Worm (Caenorhabditis elegans): Measurements from ENCODE around the gene cash-1.
A peak's percentile ranks its signal among the peaks of the same experiment; 100 is the strongest.

Gene cash-1

DNA sequence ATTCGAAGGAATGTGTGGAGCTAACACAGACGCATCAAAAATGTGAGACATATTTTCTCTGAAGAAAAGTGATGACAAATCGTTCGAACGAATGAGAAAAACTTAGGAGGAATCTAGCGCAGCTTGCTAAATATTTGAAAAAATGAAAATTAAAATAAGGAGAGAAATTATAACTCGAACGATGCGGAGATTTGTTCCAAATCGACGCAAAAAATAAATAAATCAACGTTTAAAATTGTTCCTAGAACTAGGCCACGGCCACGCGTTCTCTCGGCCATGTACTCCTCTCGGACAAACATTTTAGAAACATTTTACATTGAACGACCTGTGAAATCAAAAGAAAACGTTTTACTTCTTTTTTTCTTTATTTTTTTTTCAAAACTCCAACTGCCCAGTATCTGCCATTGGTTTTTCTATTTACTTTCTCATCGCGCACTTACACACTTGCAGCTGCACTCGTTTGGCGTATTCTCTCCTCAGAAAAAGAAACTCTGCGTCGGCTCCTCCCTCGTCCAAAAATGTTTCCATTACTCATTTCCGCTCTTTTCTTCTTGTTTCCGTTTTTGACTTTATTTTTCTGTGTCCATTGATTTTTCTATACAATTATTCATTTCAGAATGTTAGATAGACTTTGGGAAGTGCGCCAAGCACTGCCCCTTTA is 41.8 kb upstream of the cash-1 start, which contains the start of the genes gna-1 and B0024.13 (continued):
- TF ChIP-seq F39B2.1 (GFP tag; IDR thresholded peaks at IDR 0.05) (no peak), B0019.2 (GFP tag; conservative IDR thresholded peaks at IDR 0.05) (no peak), ceh-40 (GFP tag; IDR thresholded peaks at IDR 0.05) (peak; percentile 70; the same call in 1 of the 2 replicates), snpc-4 (GFP tag; optimal IDR thresholded peaks at IDR 0.05) (no peak), snpc-4 (tag; optimal IDR thresholded peaks at IDR 0.05) (peak in 2 of 4 experiments; percentile 10 to 39), hlh-12 (tag; optimal IDR thresholded peaks at IDR 0.05) (no peak), C17E4.6 (GFP tag; IDR thresholded peaks at IDR 0.05) (no peak), cebp-2 (GFP tag; IDR thresholded peaks at IDR 0.05) (no peak), Y79H2A.3 (GFP tag; conservative IDR thresholded peaks at IDR 0.05) (no peak), attf-6 (GFP tag; IDR thresholded peaks at IDR 0.05) (no peak), him-1 (tag; optimal IDR thresholded peaks at IDR 0.05) (no peak), Y53F4B.3 (GFP tag; IDR thresholded peaks at IDR 0.05) (no peak), nfya-1 (tag; optimal IDR thresholded peaks at IDR 0.05; ENCODE audit: borderline replicate concordance, insufficient read depth) (no peak), lag-1 (GFP tag; IDR thresholded peaks at IDR 0.05) (no peak), sea-2 (GFP tag; IDR thresholded peaks at IDR 0.05) (no peak), repo-1 (tag; optimal IDR thresholded peaks at IDR 0.05) (no peak), zfh-2 (GFP tag; conservative IDR thresholded peaks at IDR 0.05) (no peak), atf-7 (tag; optimal IDR thresholded peaks at IDR 0.05) (no peak), ztf-6 (GFP tag; IDR thresholded peaks at IDR 0.05) (no peak), bed-1 (GFP tag; IDR thresholded peaks at IDR 0.05) (no peak), nfya-2 (GFP tag; IDR thresholded peaks at IDR 0.05) (no peak), tbp1 (GFP tag; optimal IDR thresholded peaks at IDR 0.05) (peak; percentile 20), mel-28 (tag; optimal IDR thresholded peaks at IDR 0.05; ENCODE audit: borderline replicate concordance) (no peak), Y95B8A.8 (GFP tag; IDR thresholded peaks at IDR 0.05) (no peak), T07F8.4 (tag; optimal IDR thresholded peaks at IDR 0.05) (no peak), ztf-22 (GFP tag; optimal IDR thresholded peaks at IDR 0.05) (no peak), snpc-1.3 (tag; optimal IDR thresholded peaks at IDR 0.05; ENCODE audit: insufficient read depth) (no peak), rec-8 (tag; optimal IDR thresholded peaks at IDR 0.05) (no peak), K11D2.4 (GFP tag; IDR thresholded peaks at IDR 0.05) (0 out of 2 replicates have a peak, but pooled peaks have one; percentile 46), hmg-20 (GFP tag; IDR thresholded peaks at IDR 0.05) (0 out of 2 replicates have a peak, but pooled peaks have one; percentile 62), F37B4.10 (GFP tag; IDR thresholded peaks at IDR 0.05) (no peak), B0261.1 (tag; optimal IDR thresholded peaks at IDR 0.05) (no peak), B0035.1 (tag; optimal IDR thresholded peaks at IDR 0.05) (no peak), mes-4 (tag; optimal IDR thresholded peaks at IDR 0.05) (no peak), ceh-79 (tag; optimal IDR thresholded peaks at IDR 0.05) (no peak), F52B5.7 (tag; optimal IDR thresholded peaks at IDR 0.05) (no peak), fkh-3 (tag; optimal IDR thresholded peaks at IDR 0.05) (no peak), lsl-1 (GFP tag; optimal IDR thresholded peaks at IDR 0.05) (peak; percentile 24), F22D6.2 (tag; optimal IDR thresholded peaks at IDR 0.05) (no peak), ztf-25 (GFP tag; IDR thresholded peaks at IDR 0.05) (no peak), lin-54 (GFP tag; optimal IDR thresholded peaks at IDR 0.05) (peak; percentile 46), egl-44 (GFP tag; IDR thresholded peaks at IDR 0.05) (no peak), ztf-18 (tag; optimal IDR thresholded peaks at IDR 0.05) (peak; percentile 26), chd-7 (tag; optimal IDR thresholded peaks at IDR 0.05) (no peak), zim-3 (tag; optimal IDR thresholded peaks at IDR 0.05) (no peak), madf-6 (GFP tag; IDR thresholded peaks at IDR 0.05) (peak; percentile 58), ztf-28 (GFP tag; IDR thresholded peaks at IDR 0.05) (no peak), ets-4 (GFP tag; optimal IDR thresholded peaks at IDR 0.05) (no peak)

All from whole organism, young adult.